Worm (Caenorhabditis elegans): Measurements from ENCODE around the gene lgc-5.
"Not testable (repeated sequence)": the region's sequence is repeated elsewhere in the genome, so short reads cannot be mapped to it uniquely, and the experiment has no call there.

Gene lgc-5

DNA sequence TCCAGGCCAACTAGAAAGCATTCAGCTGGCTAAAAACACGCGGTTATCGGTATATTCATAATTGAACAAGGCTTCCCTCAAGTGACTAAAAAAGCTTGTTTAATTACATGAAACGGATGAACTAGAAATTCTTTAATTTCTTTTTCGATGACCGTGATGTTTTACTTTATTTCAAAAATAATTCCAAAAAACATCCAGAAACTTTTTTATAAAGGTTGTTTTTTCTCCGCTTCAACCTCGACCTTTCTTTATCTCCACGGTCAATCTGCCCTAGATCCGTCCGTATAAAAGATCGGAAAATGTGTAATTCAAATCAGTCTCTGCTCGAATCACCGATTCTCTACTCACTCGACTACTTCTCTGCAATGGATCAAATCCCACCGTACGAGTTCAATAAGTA is 3.0 kb downstream of the lgc-5 start, which contains the start of gene F17E9.5:
Gene F17E9.5, plus strand, starts transcription at position 301 of the 400 bp plus-strand sequence.
- TF ChIP-seq C06A6.2 (GFP tag; conservative IDR thresholded peaks at IDR 0.05) (no peak), him-1 (tag; optimal IDR thresholded peaks at IDR 0.05) (no peak), ztf-26 (tag; optimal IDR thresholded peaks at IDR 0.05) (no peak), Y95B8A.8 (GFP tag; IDR thresholded peaks at IDR 0.05) (no peak), ceh-27 (GFP tag; optimal IDR thresholded peaks at IDR 0.05) (no peak), pha-4 (tag; optimal IDR thresholded peaks at IDR 0.05) (no peak), lin-35 (GFP tag; optimal IDR thresholded peaks at IDR 0.05) (no peak), lsl-1 (GFP tag; optimal IDR thresholded peaks at IDR 0.05) (no peak), ceh-40 (GFP tag; IDR thresholded peaks at IDR 0.05) (no peak), lin-54 (GFP tag; optimal IDR thresholded peaks at IDR 0.05) (no peak)

DNA sequence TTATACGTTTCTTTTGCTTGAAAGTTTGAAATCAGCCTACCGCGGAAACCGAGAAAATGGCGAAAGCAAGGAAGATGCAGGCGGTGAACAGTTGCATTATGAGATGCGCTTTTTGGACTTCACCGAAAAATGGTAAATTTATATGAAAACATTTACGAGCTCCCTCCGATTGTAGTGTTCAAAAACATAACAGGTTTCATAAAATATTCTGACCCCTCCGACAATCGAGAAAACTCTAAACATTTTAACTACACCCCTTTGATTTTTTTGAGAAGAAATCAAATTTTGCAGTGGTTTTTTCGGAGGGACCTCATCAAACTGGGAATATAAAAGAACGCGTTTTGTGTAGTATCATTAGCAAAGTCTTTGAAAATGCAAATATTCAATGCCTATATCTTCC is 4.6 kb downstream of the lgc-5 start, which contains the start of the genes F17E9.18 and F17E9.15:
Gene F17E9.18, minus strand, starts transcription at position 101 of the 400 bp plus-strand sequence.
Gene F17E9.15, plus strand, starts transcription at position 368 of the 400 bp plus-strand sequence.
- TF ChIP-seq madf-10 (tag; optimal IDR thresholded peaks at IDR 0.05), result no peak
- no peak for TF ChIP-seq lir-1 (GFP tag; conservative IDR thresholded peaks at IDR 0.05)
- TF ChIP-seq Y79H2A.3 (GFP tag; conservative IDR thresholded peaks at IDR 0.05), result no peak
- TF ChIP-seq attf-3 (GFP tag; conservative IDR thresholded peaks at IDR 0.05), result no peak
- TF ChIP-seq B0035.1 (tag; optimal IDR thresholded peaks at IDR 0.05), result no peak
- no peak for TF ChIP-seq snpc-1.3 (tag; optimal IDR thresholded peaks at IDR 0.05; ENCODE audit: insufficient read depth)
- no peak for TF ChIP-seq mel-28 (tag; optimal IDR thresholded peaks at IDR 0.05; ENCODE audit: borderline replicate concordance)
- no peak for TF ChIP-seq ceh-58 (GFP tag; IDR thresholded peaks at IDR 0.05)
- TF ChIP-seq repo-1 (tag; optimal IDR thresholded peaks at IDR 0.05), result no peak
- no peak for TF ChIP-seq nhr-80 (tag; optimal IDR thresholded peaks at IDR 0.05)
- TF ChIP-seq mcd-1 (GFP tag; IDR thresholded peaks at IDR 0.05), result no peak
- TF ChIP-seq Y56A3A.18 (GFP tag; IDR thresholded peaks at IDR 0.05), result no peak
- TF ChIP-seq dpl-1 (GFP tag; optimal IDR thresholded peaks at IDR 0.05), result no peak
- no peak for TF ChIP-seq tbp1 (GFP tag; optimal IDR thresholded peaks at IDR 0.05)
- no peak for TF ChIP-seq ztf-3 (GFP tag; optimal IDR thresholded peaks at IDR 0.05)

DNA sequence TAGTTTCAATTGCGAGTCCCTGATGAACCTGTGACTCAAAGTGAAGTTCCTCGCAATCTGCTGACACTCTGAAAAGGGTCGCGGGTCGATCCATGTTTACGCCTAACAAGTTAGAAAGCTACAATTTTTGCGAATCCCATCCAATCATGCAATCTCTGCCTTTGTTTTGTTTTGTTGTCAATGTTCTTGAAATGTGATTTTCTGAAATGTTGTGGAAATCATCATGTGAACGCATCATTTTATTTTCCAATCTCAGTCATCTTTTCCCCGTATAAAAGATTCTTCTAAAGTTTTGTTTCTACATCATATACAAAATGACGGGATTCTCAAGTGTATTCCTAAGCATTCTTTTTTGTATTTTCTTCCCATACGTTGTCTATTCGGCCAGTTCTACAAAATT is 5.6 kb downstream of the lgc-5 start, which contains the start of gene F17E9.4:
Gene F17E9.4, plus strand, starts transcription at position 301 of the 400 bp plus-strand sequence.
- no peak for TF ChIP-seq hsf-1 (GFP tag; IDR thresholded peaks at IDR 0.05)
- no peak for TF ChIP-seq Y95B8A.8 (GFP tag; IDR thresholded peaks at IDR 0.05)
- no peak for TF ChIP-seq F33H1.4 (GFP tag; IDR thresholded peaks at IDR 0.05)
- no peak for TF ChIP-seq nhr-80 (tag; optimal IDR thresholded peaks at IDR 0.05)
- TF ChIP-seq ceh-27 (GFP tag; optimal IDR thresholded peaks at IDR 0.05), result no peak
- no peak for TF ChIP-seq B0019.2 (GFP tag; conservative IDR thresholded peaks at IDR 0.05)
- TF ChIP-seq rec-8 (tag; optimal IDR thresholded peaks at IDR 0.05), result no peak
- no peak for TF ChIP-seq hmg-1.2 (GFP tag; IDR thresholded peaks at IDR 0.05)
- TF ChIP-seq ceh-91 (GFP tag; IDR thresholded peaks at IDR 0.05), result no peak

DNA sequence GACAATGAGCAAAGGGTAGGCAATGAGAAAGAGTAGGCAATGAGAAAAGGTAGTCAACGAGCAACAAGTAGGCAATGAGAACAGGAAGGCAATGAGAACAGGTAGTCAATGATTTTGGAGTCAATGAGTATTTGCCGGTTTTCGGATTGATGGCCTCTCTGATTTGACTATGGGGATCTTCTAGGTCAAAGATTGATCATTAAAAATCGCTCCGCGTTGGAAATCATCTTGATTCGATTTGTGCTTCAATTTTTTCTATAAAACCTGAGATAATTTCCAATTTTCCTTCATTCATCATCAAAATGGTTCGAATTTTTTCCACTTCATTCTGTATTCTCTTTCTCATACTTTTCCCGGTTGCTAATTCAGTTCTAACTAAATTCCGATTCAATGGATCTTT is 9.6 kb downstream of the lgc-5 start, which contains the start of gene F17E9.16:
Gene F17E9.16, plus strand, starts transcription at position 301 of the 400 bp plus-strand sequence.
- not testable (repeated sequence) for TF ChIP-seq ceh-58 (GFP tag; IDR thresholded peaks at IDR 0.05); K11D2.4 (GFP tag; IDR thresholded peaks at IDR 0.05); attf-5 (GFP tag; optimal IDR thresholded peaks at IDR 0.05)
